Worm (Caenorhabditis elegans) whole organism, L4/young adult: ENCODE results near the gene T11F9.1.

Experiments
- W03F9.2 ChIP-seq: fragments of 150-350 bp; optimal IDR thresholded peaks from 2 replicates; lab custom pipeline; 2014; ENCODE audit warnings: missing biosample characterization, missing genetic modification characterization
- him-1 ChIP-seq: sonication (generic microtip); optimal IDR thresholded peaks from 2 replicates; lab custom pipeline; 2016; ENCODE audit warnings: missing genotype, missing genetic modification reagents, missing genetic modification characterization, missing compliant biosample characterization

- TF ChIP-seq him-1 (tag; lab: Kevin White, UChicago) (no peak), W03F9.2 (no peak)
These were observed 36.9 kb downstream of the T11F9.1 start, which contains the start of gene htrl-1 for ce11 chrV:11496283-11496682.
